Fruit fly (Drosophila melanogaster) whole organism, embryonic: Measurements from ENCODE around the gene Rich.
A peak's percentile ranks its signal among the peaks of the same experiment; 100 is the strongest.

Source experiments
- ATbp ChIP-seq: fragments of 200-800 bp; sonication (Bioruptor generic); optimal IDR thresholded peaks from 2 replicates; lab custom pipeline; 2017; ENCODE audit warnings: missing biosample characterization, mild to moderate bottlenecking, missing genetic modification characterization, missing genetic modification reagents
- BEAF-32 ChIP-seq: fragments of 200-800 bp; sonication (Bioruptor generic); optimal IDR thresholded peaks from 3 replicates; lab custom pipeline; 2017; ENCODE audit warnings: missing biosample characterization, missing genetic modification characterization, mild to moderate bottlenecking, moderate library complexity, missing genetic modification reagents
- BtbVII ChIP-seq: fragments of 200-800 bp; sonication (Bioruptor generic); optimal IDR thresholded peaks from 3 replicates; lab custom pipeline; 2017; ENCODE audit warnings: missing biosample characterization, mild to moderate bottlenecking, missing genetic modification characterization
- CG10565 ChIP-seq: fragments of 200-800 bp; sonication (Bioruptor generic); optimal IDR thresholded peaks from 3 replicates; lab custom pipeline; 2016; ENCODE audit warnings: missing biosample characterization, mild to moderate bottlenecking, missing genetic modification characterization
- CG10959 ChIP-seq: fragments of 200-800 bp; sonication (Bioruptor generic); IDR thresholded peaks from 2 replicates; pipeline ENCODE4 v1.3.6; 2022; ENCODE audit warnings: missing biosample characterization, missing genetic modification characterization
- CG10979 ChIP-seq: fragments of 200-800 bp; sonication (Bioruptor generic); optimal IDR thresholded peaks from 2 replicates; lab custom pipeline; 2018; ENCODE audit warnings: missing biosample characterization, mild to moderate bottlenecking, missing genetic modification characterization, moderate library complexity
- CG12071 ChIP-seq: fragments of 200-800 bp; sonication (Bioruptor generic); optimal IDR thresholded peaks from 3 replicates; lab custom pipeline; 2018; ENCODE audit warnings: missing biosample characterization, mild to moderate bottlenecking, missing genetic modification characterization
- CG12155 ChIP-seq: fragments of 200-800 bp; sonication (Bioruptor generic); optimal IDR thresholded peaks from 3 replicates; lab custom pipeline; 2016; ENCODE audit warnings: missing biosample characterization, missing genetic modification characterization
- CG12219 ChIP-seq: fragments of 200-800 bp; sonication (Bioruptor generic); optimal IDR thresholded peaks from 3 replicates; lab custom pipeline; 2018; ENCODE audit warnings: missing biosample characterization, mild to moderate bottlenecking, missing genetic modification characterization
- CG1233 ChIP-seq: fragments of 200-800 bp; sonication (Bioruptor generic); optimal IDR thresholded peaks from 4 replicates; lab custom pipeline; 2018; ENCODE audit warnings: missing biosample characterization, mild to moderate bottlenecking, missing genetic modification characterization
- CG14050 ChIP-seq: fragments of 200-800 bp; sonication (Bioruptor generic); IDR thresholded peaks from 3 replicates; pipeline ENCODE4 v1.3.6; 2022; ENCODE audit warnings: missing biosample characterization, missing genetic modification characterization
- CG14710 ChIP-seq: fragments of 200-800 bp; sonication (Bioruptor generic); optimal IDR thresholded peaks from 3 replicates; lab custom pipeline; 2019; ENCODE audit warnings: missing biosample characterization, mild to moderate bottlenecking, missing genetic modification characterization, moderate library complexity
- CG14860 ChIP-seq: fragments of 200-800 bp; sonication (Bioruptor generic); IDR thresholded peaks from 3 replicates; pipeline ENCODE4 v1.3.6; 2022; ENCODE audit warnings: missing biosample characterization, missing genetic modification characterization; ENCODE audit not compliant: partially characterized antibody
- CG17186 ChIP-seq: fragments of 200-800 bp; sonication (Bioruptor generic); optimal IDR thresholded peaks from 3 replicates; lab custom pipeline; 2017; ENCODE audit warnings: missing biosample characterization, missing genetic modification reagents, missing genetic modification characterization
- CG17359 ChIP-seq: fragments of 200-800 bp; sonication (Bioruptor generic); optimal IDR thresholded peaks from 3 replicates; lab custom pipeline; 2018; ENCODE audit warnings: missing biosample characterization, mild to moderate bottlenecking, missing genetic modification characterization, moderate library complexity
- CG17912 ChIP-seq: fragments of 200-800 bp; sonication (Bioruptor generic); optimal IDR thresholded peaks from 2 replicates; lab custom pipeline; 2018; ENCODE audit warnings: missing biosample characterization, mild to moderate bottlenecking, missing genetic modification characterization
- CG2120 ChIP-seq: fragments of 200-800 bp; sonication (Bioruptor generic); optimal IDR thresholded peaks from 3 replicates; lab custom pipeline; 2016; ENCODE audit warnings: missing biosample characterization, missing genetic modification characterization
- CG2129 ChIP-seq: fragments of 200-800 bp; sonication (Bioruptor generic); IDR thresholded peaks from 2 replicates; pipeline ENCODE4 v1.3.6; 2022; ENCODE audit warnings: missing biosample characterization, missing genetic modification characterization; ENCODE audit not compliant: partially characterized antibody
- CG42726 ChIP-seq: fragments of 200-800 bp; sonication (Bioruptor generic); IDR thresholded peaks from 2 replicates; pipeline ENCODE4 v1.3.6; 2022; ENCODE audit warnings: missing biosample characterization, missing genetic modification characterization; ENCODE audit not compliant: partially characterized antibody
- CG4328 ChIP-seq: fragments of 200-800 bp; sonication (Bioruptor generic); optimal IDR thresholded peaks from 3 replicates; lab custom pipeline; 2017; ENCODE audit warnings: missing biosample characterization, missing genetic modification reagents, missing genetic modification characterization
- CG4360 ChIP-seq: fragments of 200-800 bp; sonication (Bioruptor generic); IDR thresholded peaks from 2 replicates; pipeline ENCODE4 v1.3.6; 2022; ENCODE audit warnings: missing biosample characterization, missing genetic modification characterization
- CG4854 ChIP-seq: fragments of 200-800 bp; sonication (Bioruptor generic); optimal IDR thresholded peaks from 2 replicates; lab custom pipeline; 2016; ENCODE audit warnings: missing biosample characterization, missing genetic modification characterization, inconsistent platforms
- CG6791 ChIP-seq: fragments of 200-800 bp; sonication (Bioruptor generic); IDR thresholded peaks from 3 replicates; pipeline ENCODE4 v1.3.6; 2022; ENCODE audit warnings: missing biosample characterization, missing genetic modification characterization; ENCODE audit not compliant: partially characterized antibody
- CG7357 ChIP-seq: fragments of 200-800 bp; sonication (Bioruptor generic); IDR thresholded peaks from 3 replicates; pipeline ENCODE4 v1.3.6; 2022; ENCODE audit warnings: missing biosample characterization, missing genetic modification characterization
- CG9876 ChIP-seq: fragments of 200-800 bp; sonication (Bioruptor generic); optimal IDR thresholded peaks from 2 replicates; lab custom pipeline; 2016; ENCODE audit warnings: missing biosample characterization, missing genetic modification characterization
- E2f2 ChIP-seq: fragments of 200-800 bp; sonication (Bioruptor generic); IDR thresholded peaks from 2 replicates; pipeline ENCODE4 v1.3.6; 2022; ENCODE audit warnings: missing biosample characterization, missing genetic modification characterization
- Elba2 ChIP-seq: fragments of 200-800 bp; sonication (Bioruptor generic); optimal IDR thresholded peaks from 3 replicates; lab custom pipeline; 2016; ENCODE audit warnings: missing biosample characterization, missing genetic modification characterization
- Ets65A ChIP-seq: fragments of 200-800 bp; sonication (Bioruptor generic); peaks from one replicate; lab custom pipeline; 2016; ENCODE audit warnings: missing biosample characterization, missing genetic modification characterization
- MTF-1 ChIP-seq: fragments of 200-800 bp; sonication (Bioruptor generic); optimal IDR thresholded peaks from 2 replicates; lab custom pipeline; 2018; ENCODE audit warnings: missing biosample characterization, mild to moderate bottlenecking, missing genetic modification characterization, borderline replicate concordance
- NC2β ChIP-seq: fragments of 200-800 bp; sonication (Bioruptor generic); optimal IDR thresholded peaks from 2 replicates; lab custom pipeline; 2016; ENCODE audit warnings: missing biosample characterization, missing genetic modification characterization
- Ravus ChIP-seq: fragments of 200-800 bp; sonication (Bioruptor generic); IDR thresholded peaks from 2 replicates; pipeline ENCODE4 v1.3.6; 2022; ENCODE audit warnings: missing biosample characterization, missing genetic modification characterization
- Stat92E ChIP-seq, 3 experiments: fragments of >200 bp in 2 of 3; fragments of 200-800 bp in 1 of 3; sonication (Bioruptor generic) in 1 of 3; optimal IDR thresholded peaks; 2 replicates each; lab custom pipeline; 2017 to 2019; ENCODE audit warnings: missing biosample characterization in 3 of 3, missing genetic modification characterization in 3 of 3, mild to moderate bottlenecking in 1 of 3, moderate library complexity in 1 of 3
- TFAM ChIP-seq: fragments of 200-800 bp; sonication (Bioruptor generic); optimal IDR thresholded peaks from 2 replicates; lab custom pipeline; 2017; ENCODE audit warnings: missing biosample characterization, missing genetic modification characterization, inconsistent platforms
- aop ChIP-seq: fragments of 200-800 bp; sonication (Bioruptor generic); IDR thresholded peaks from 2 replicates; pipeline ENCODE4 v1.3.6; 2022; ENCODE audit warnings: missing biosample characterization, missing genetic modification characterization
- cad ChIP-seq: fragments of >200 bp; optimal IDR thresholded peaks from 2 replicates; lab custom pipeline; 2017; ENCODE audit warnings: missing biosample characterization, missing genetic modification characterization
- caup ChIP-seq: fragments of 200-800 bp; sonication (Bioruptor generic); optimal IDR thresholded peaks from 3 replicates; lab custom pipeline; 2017; ENCODE audit warnings: missing biosample characterization, mild to moderate bottlenecking, missing genetic modification characterization, moderate library complexity; ENCODE audit not compliant: severe bottlenecking
- cg ChIP-seq: fragments of 200-800 bp; sonication (Bioruptor generic); optimal IDR thresholded peaks from 3 replicates; lab custom pipeline; 2019; ENCODE audit warnings: missing biosample characterization, mild to moderate bottlenecking, missing genetic modification characterization, moderate library complexity
- disco-r ChIP-seq: fragments of 200-800 bp; sonication (Bioruptor generic); optimal IDR thresholded peaks from 2 replicates; lab custom pipeline; 2016; ENCODE audit warnings: missing biosample characterization, missing genetic modification characterization
- ems ChIP-seq: fragments of 200-800 bp; sonication (Bioruptor generic); optimal IDR thresholded peaks from 3 replicates; lab custom pipeline; 2016; ENCODE audit warnings: missing biosample characterization, missing genetic modification characterization
- esg ChIP-seq: fragments of 200-800 bp; sonication (Bioruptor generic); conservative IDR thresholded peaks from 2 replicates; pipeline ENCODE4 v1.3.6; 2022; ENCODE audit warnings: missing biosample characterization, missing genetic modification characterization
- fd102C ChIP-seq: fragments of 200-800 bp; sonication (Bioruptor generic); optimal IDR thresholded peaks from 2 replicates; lab custom pipeline; 2018; ENCODE audit warnings: missing biosample characterization, mild to moderate bottlenecking, missing genetic modification characterization, moderate library complexity
- fd96Cb ChIP-seq: fragments of 200-800 bp; sonication (Bioruptor generic); optimal IDR thresholded peaks from 2 replicates; lab custom pipeline; 2018; ENCODE audit warnings: missing biosample characterization, mild to moderate bottlenecking, missing genetic modification characterization, moderate library complexity
- her ChIP-seq: fragments of 200-800 bp; sonication (Bioruptor generic); optimal IDR thresholded peaks from 2 replicates; lab custom pipeline; 2016; ENCODE audit warnings: missing biosample characterization, missing genetic modification characterization
- hkb ChIP-seq, 2 experiments: fragments of 200-800 bp in 1 of 2; fragments of >200 bp in 1 of 2; sonication (Bioruptor generic) in 1 of 2; IDR thresholded peaks in 1 of 2; optimal IDR thresholded peaks in 1 of 2; 2 replicates each; pipeline versions ENCODE4 v1.3.6 to Lab custom; 2017 to 2022; ENCODE audit warnings: missing biosample characterization in 1 of 2, missing genetic modification characterization in 1 of 2
- inv ChIP-seq: fragments of 200-800 bp; sonication (Bioruptor generic); IDR thresholded peaks from 2 replicates; pipeline ENCODE4 v1.3.6; 2022; ENCODE audit warnings: missing biosample characterization, missing genetic modification characterization; ENCODE audit not compliant: partially characterized antibody
- kay ChIP-seq: fragments of 200-800 bp; sonication (Bioruptor generic); optimal IDR thresholded peaks from 2 replicates; lab custom pipeline; 2016; ENCODE audit warnings: missing biosample characterization, missing genetic modification characterization
- klu ChIP-seq: fragments of 200-800 bp; sonication (Bioruptor generic); IDR thresholded peaks from 2 replicates; pipeline ENCODE4 v1.3.6; 2022; ENCODE audit warnings: missing biosample characterization, missing genetic modification characterization
- pita ChIP-seq: fragments of 200-800 bp; sonication (Bioruptor generic); optimal IDR thresholded peaks from 2 replicates; lab custom pipeline; 2017; ENCODE audit warnings: missing biosample characterization, mild to moderate bottlenecking, missing genetic modification characterization
- tgo ChIP-seq: fragments of 200-800 bp; sonication (Bioruptor generic); IDR thresholded peaks from 3 replicates; pipeline ENCODE4 v1.3.6; 2022; ENCODE audit warnings: missing biosample characterization, missing genetic modification characterization
- zf30C ChIP-seq: fragments of 200-800 bp; sonication (Bioruptor generic); optimal IDR thresholded peaks from 3 replicates; lab custom pipeline; 2018; ENCODE audit warnings: missing biosample characterization, mild to moderate bottlenecking, missing genetic modification characterization

The Rich gene

DNA sequence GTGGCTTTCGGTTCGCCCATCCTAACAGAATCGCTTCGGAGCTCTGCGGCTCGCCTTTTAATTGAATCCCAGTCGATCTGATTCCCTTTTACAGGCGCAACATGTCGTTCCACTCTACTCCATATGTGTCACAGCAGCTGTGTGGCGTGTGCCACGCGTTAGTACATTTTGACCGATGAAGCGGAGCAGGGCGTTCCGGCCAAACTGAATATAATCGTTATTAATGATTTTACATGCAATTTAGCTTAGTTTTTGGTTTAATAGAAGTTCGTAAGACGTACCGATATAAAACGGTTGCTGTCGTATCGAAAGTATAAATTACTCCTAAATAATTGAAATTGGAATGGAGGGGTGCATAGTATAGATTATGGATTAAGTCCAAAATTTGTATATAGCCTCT, 3.8 kb upstream of the Rich start, which contains the start of gene CG11523 (continued):
- no peak for TF ChIP-seq Ravus (GFP tag; lab: Robert Waterston, UW)
- no peak for TF ChIP-seq CG4360 (GFP tag; lab: Robert Waterston, UW)
- no peak for TF ChIP-seq NC2β (GFP tag; lab: Kevin White, UChicago)
- peak; percentile 22 for TF ChIP-seq CG17186 (GFP tag; lab: Kevin White, UChicago)
- no peak for TF ChIP-seq tgo (GFP tag; lab: Robert Waterston, UW)
- TF ChIP-seq Ets65A, result no peak
- no peak for TF ChIP-seq CG6791
- TF ChIP-seq Elba2, result no peak
- no peak for TF ChIP-seq ATbp (GFP tag; lab: Kevin White, UChicago)
- TF ChIP-seq CG17912 (GFP tag; lab: Kevin White, UChicago), result no peak
- no peak for TF ChIP-seq hkb (optimal IDR thresholded peaks at IDR 0.05; lab: Kevin White, UChicago)
- TF ChIP-seq hkb (GFP tag; IDR thresholded peaks at IDR 0.05; lab: Robert Waterston, UW), result no peak
- TF ChIP-seq klu, result no peak
- no peak for TF ChIP-seq CG42726 (GFP tag; lab: Robert Waterston, UW)
- TF ChIP-seq CG14050 (GFP tag; lab: Robert Waterston, UW), result no peak
- TF ChIP-seq E2f2 (GFP tag; lab: Robert Waterston, UW), result no peak
- no peak for TF ChIP-seq CG9876 (GFP tag; lab: Kevin White, UChicago)
- TF ChIP-seq CG10959, result no peak
- no peak for TF ChIP-seq caup
- TF ChIP-seq CG17359 (tag; lab: Kevin White, UChicago), result no peak
- no peak for TF ChIP-seq CG12155 (GFP tag; lab: Kevin White, UChicago)
- TF ChIP-seq cad (GFP tag; lab: Kevin White, UChicago), result no peak
- no peak for TF ChIP-seq CG12219 (GFP tag; lab: Kevin White, UChicago)
- TF ChIP-seq CG4854 (GFP tag; lab: Kevin White, UChicago), result no peak
- TF ChIP-seq CG1233 (GFP tag; lab: Kevin White, UChicago), result no peak
- no peak for TF ChIP-seq fd102C
- no peak for TF ChIP-seq aop (GFP tag; lab: Robert Waterston, UW)
- TF ChIP-seq zf30C, result no peak
- no peak for TF ChIP-seq CG14860
- TF ChIP-seq Stat92E (GFP tag; optimal IDR thresholded peaks at IDR 0.05; lab: Kevin White, UChicago), result no peak
- TF ChIP-seq CG7357 (GFP tag; lab: Robert Waterston, UW), result no peak
- TF ChIP-seq esg (GFP tag; lab: Robert Waterston, UW), result no peak
- no peak for TF ChIP-seq ems
- peak; percentile 12 for TF ChIP-seq MTF-1 (GFP tag; lab: Kevin White, UChicago)
- no peak for TF ChIP-seq TFAM (GFP tag; lab: Kevin White, UChicago)
- TF ChIP-seq inv (GFP tag; lab: Robert Waterston, UW), result no peak
- TF ChIP-seq CG2129 (GFP tag; lab: Robert Waterston, UW), result no peak
- TF ChIP-seq CG10565, result no peak
- no peak for TF ChIP-seq CG10979 (tag; lab: Kevin White, UChicago)
- no peak for TF ChIP-seq fd96Cb
- peak; percentile 1 for TF ChIP-seq CG14710 (tag; lab: Kevin White, UChicago)
- TF ChIP-seq kay (GFP tag; lab: Kevin White, UChicago), result peak; percentile 6
- TF ChIP-seq CG2120 (GFP tag; lab: Kevin White, UChicago), result peak; percentile 36
- no peak for TF ChIP-seq BtbVII
- TF ChIP-seq cg (GFP tag; lab: Kevin White, UChicago), result no peak
- TF ChIP-seq CG4328 (GFP tag; lab: Kevin White, UChicago), result no peak
- no peak for TF ChIP-seq pita (GFP tag; lab: Kevin White, UChicago)
- peak; percentile 19 for TF ChIP-seq her (GFP tag; lab: Kevin White, UChicago)
- no peak for TF ChIP-seq disco-r (GFP tag; lab: Kevin White, UChicago)
- TF ChIP-seq CG12071 (GFP tag; lab: Kevin White, UChicago), result no peak
- peak; percentile 57 for TF ChIP-seq BEAF-32 (GFP tag; lab: Kevin White, UChicago)
